Fruit fly (Drosophila melanogaster): Measurements from ENCODE around the gene Spp.
A peak's percentile ranks its signal among the peaks of the same experiment; 100 is the strongest.

The Spp gene

dm6 chr2L:510534-511014 lies 33.9 kb downstream of the Spp start (continued):
- peak; percentile 74 for TF ChIP-seq CG17359 (tag; optimal IDR thresholded peaks at IDR 0.05)
- TF ChIP-seq CG12391 (tag; optimal IDR thresholded peaks at IDR 0.05): peak; percentile 57
- peak; percentile 40 for TF ChIP-seq CG7839 (tag; optimal IDR thresholded peaks at IDR 0.05)
- no peak for TF ChIP-seq wor (GFP tag; IDR thresholded peaks at IDR 0.05)
- TF ChIP-seq CG2678 (tag; optimal IDR thresholded peaks at IDR 0.05): peak; percentile 66
- TF ChIP-seq CG31388 (GFP tag; optimal IDR thresholded peaks at IDR 0.05): peak; percentile 33
- TF ChIP-seq CG8478 (optimal IDR thresholded peaks at IDR 0.05): no peak
- TF ChIP-seq sd (tag; optimal IDR thresholded peaks at IDR 0.05): peak; percentile 49
- no peak for TF ChIP-seq ssp (GFP tag; IDR thresholded peaks at IDR 0.05)
- TF ChIP-seq CG10267 (tag; optimal IDR thresholded peaks at IDR 0.05): peak; percentile 65
- no peak for TF ChIP-seq vnd (GFP tag; IDR thresholded peaks at IDR 0.05; ENCODE audit: partially characterized antibody)
- peak; percentile 43 for TF ChIP-seq CG3281 (GFP tag; optimal IDR thresholded peaks at IDR 0.05)
- TF ChIP-seq CG7928 (GFP tag; optimal IDR thresholded peaks at IDR 0.05): no peak
- TF ChIP-seq unpg (GFP tag; optimal IDR thresholded peaks at IDR 0.05): peak; percentile 61
- no peak for TF ChIP-seq CG11247 (GFP tag; IDR thresholded peaks at IDR 0.05)
- TF ChIP-seq ap (GFP tag; IDR thresholded peaks at IDR 0.05): no peak
- TF ChIP-seq CG4820 (GFP tag; optimal IDR thresholded peaks at IDR 0.05): peak; percentile 52
- no peak for TF ChIP-seq CG8765 (GFP tag; IDR thresholded peaks at IDR 0.05)
- TF ChIP-seq Fer2 (tag; optimal IDR thresholded peaks at IDR 0.05): no peak
- TF ChIP-seq gfzf (GFP tag; optimal IDR thresholded peaks at IDR 0.05): no peak
- peak; percentile 66 for TF ChIP-seq PHDP (tag; optimal IDR thresholded peaks at IDR 0.05)
- TF ChIP-seq zfh1 (GFP tag; IDR thresholded peaks at IDR 0.05): peak; percentile 68; the same call in 2 of the 3 replicates
- peak; percentile 77 for TF ChIP-seq salm (tag; optimal IDR thresholded peaks at IDR 0.05)
- peak; percentile 65 for TF ChIP-seq CG11723 (GFP tag; optimal IDR thresholded peaks at IDR 0.05)
- 0 out of 3 replicates have a peak, but pooled peaks have one; percentile 38 for TF ChIP-seq H15 (GFP tag; IDR thresholded peaks at IDR 0.05)
- TF ChIP-seq CG9437 (GFP tag; optimal IDR thresholded peaks at IDR 0.05): no peak
- TF ChIP-seq shn (GFP tag; optimal IDR thresholded peaks at IDR 0.05): peak; percentile 61
- no peak for TF ChIP-seq al (GFP tag; IDR thresholded peaks at IDR 0.05)
- no peak for TF ChIP-seq Dref (GFP tag; IDR thresholded peaks at IDR 0.05)
- no peak for TF ChIP-seq unc-4 (GFP tag; IDR thresholded peaks at IDR 0.05; ENCODE audit: partially characterized antibody)
- TF ChIP-seq CG5245 (GFP tag; optimal IDR thresholded peaks at IDR 0.05): peak; percentile 18
- TF ChIP-seq gem (tag; optimal IDR thresholded peaks at IDR 0.05): peak; percentile 76
- peak; percentile 52 for TF ChIP-seq CG18619 (GFP tag; optimal IDR thresholded peaks at IDR 0.05)
- TF ChIP-seq lov (optimal IDR thresholded peaks at IDR 0.05): no peak
- TF ChIP-seq lov (GFP tag; IDR thresholded peaks at IDR 0.05): 0 out of 3 replicates have a peak, but pooled peaks have one; percentile 63
- TF ChIP-seq Sox102F (GFP tag; optimal IDR thresholded peaks at IDR 0.05): peak; percentile 43
- no peak for TF ChIP-seq hkb (optimal IDR thresholded peaks at IDR 0.05)
- TF ChIP-seq hkb (GFP tag; IDR thresholded peaks at IDR 0.05): peak; percentile 57
- TF ChIP-seq CG14965 (GFP tag; optimal IDR thresholded peaks at IDR 0.05; ENCODE audit: borderline replicate concordance): peak; percentile 62
- no peak for TF ChIP-seq usp (GFP tag; optimal IDR thresholded peaks at IDR 0.05)
- TF ChIP-seq rib (GFP tag; IDR thresholded peaks at IDR 0.05): no peak
- peak; percentile 27 for TF ChIP-seq CG8281 (tag; optimal IDR thresholded peaks at IDR 0.05)
- TF ChIP-seq Drgx (GFP tag; IDR thresholded peaks at IDR 0.05): peak; percentile 40
- TF ChIP-seq CG6854 (GFP tag; optimal IDR thresholded peaks at IDR 0.05): peak; percentile 65
- peak in 1 of 2 experiments; percentile 45 for TF ChIP-seq insv (GFP tag; optimal IDR thresholded peaks at IDR 0.05)
- peak; percentile 31; the same call in 1 of the 2 replicates for TF ChIP-seq CG14014 (GFP tag; IDR thresholded peaks at IDR 0.05)
- TF ChIP-seq gcm (GFP tag; optimal IDR thresholded peaks at IDR 0.05): peak; percentile 80
- TF ChIP-seq CG13775 (GFP tag; optimal IDR thresholded peaks at IDR 0.05): peak; percentile 23
- 0 out of 2 replicates have a peak, but pooled peaks have one; percentile 9 for TF ChIP-seq E2f2 (GFP tag; IDR thresholded peaks at IDR 0.05)
- no peak for TF ChIP-seq ham (GFP tag; IDR thresholded peaks at IDR 0.05)
- peak; percentile 28 for TF ChIP-seq sug (tag; optimal IDR thresholded peaks at IDR 0.05)

All from whole organism, embryonic.